Worm (Caenorhabditis elegans): ENCODE data around the gene vha-8.

DNA sequence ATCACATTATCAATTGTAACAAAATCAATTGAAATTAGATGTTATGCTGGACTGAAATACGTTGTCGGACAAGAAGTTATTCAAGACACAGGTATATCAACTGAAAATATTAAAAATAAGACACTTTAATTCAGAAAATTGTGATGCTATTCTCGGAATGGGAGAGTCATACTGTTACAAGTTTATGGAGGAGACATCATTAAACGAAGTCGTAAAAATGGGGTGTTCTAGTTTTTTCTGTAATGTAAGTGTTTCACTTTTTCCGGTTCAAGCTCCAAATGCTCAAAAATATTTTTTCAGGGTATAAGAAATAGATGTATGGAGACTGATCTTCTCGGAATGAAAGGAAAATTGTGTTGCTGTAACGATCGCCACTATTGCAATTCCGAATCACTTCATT, 13.9 kb downstream of the vha-8 start, which contains the start of gene C17H12.37:
- no peak for TF ChIP-seq dve-1 (tag; optimal IDR thresholded peaks at IDR 0.05)
- TF ChIP-seq ztf-16 (tag; optimal IDR thresholded peaks at IDR 0.05): no peak
- TF ChIP-seq hlh-30 (tag; optimal IDR thresholded peaks at IDR 0.05; ENCODE audit: insufficient read depth): no peak
- TF ChIP-seq pha-4 (tag; optimal IDR thresholded peaks at IDR 0.05): no peak
- TF ChIP-seq madf-2 (tag; optimal IDR thresholded peaks at IDR 0.05): no peak
- no peak for TF ChIP-seq pqm-1 (tag; optimal IDR thresholded peaks at IDR 0.05)
- no peak for TF ChIP-seq fkh-10 (GFP tag; optimal IDR thresholded peaks at IDR 0.05)
- no peak for TF ChIP-seq fax-1 (tag; optimal IDR thresholded peaks at IDR 0.05)
- no peak for TF ChIP-seq pat-9 (tag; optimal IDR thresholded peaks at IDR 0.05)
- TF ChIP-seq ceh-30 (tag; optimal IDR thresholded peaks at IDR 0.05): no peak
- TF ChIP-seq ceh-34 (tag; optimal IDR thresholded peaks at IDR 0.05): no peak
- no peak for TF ChIP-seq ama-1 (optimal IDR thresholded peaks at IDR 0.05)
